Fruit fly (Drosophila melanogaster) whole organism, embryonic: ENCODE measurements around the gene CG42263.

ENCODE experiments used
- BtbVII ChIP-seq: fragments of 200-800 bp; sonication (Bioruptor generic); optimal IDR thresholded peaks from 3 replicates; lab custom pipeline; 2017; ENCODE audit warnings: missing biosample characterization, mild to moderate bottlenecking, missing genetic modification characterization
- CG10209 ChIP-seq: fragments of 200-800 bp; sonication (Bioruptor generic); optimal IDR thresholded peaks from 3 replicates; lab custom pipeline; 2017; ENCODE audit warnings: missing biosample characterization, mild to moderate bottlenecking, missing genetic modification characterization, missing genetic modification reagents
- CG11504 ChIP-seq: fragments of 200-800 bp; sonication (Bioruptor generic); optimal IDR thresholded peaks from 3 replicates; lab custom pipeline; 2019; ENCODE audit warnings: missing biosample characterization, mild to moderate bottlenecking, missing genetic modification characterization, moderate library complexity
- CG11695 ChIP-seq: fragments of 200-800 bp; sonication (Bioruptor generic); IDR thresholded peaks from 3 replicates; pipeline ENCODE4 v1.3.6; 2022; ENCODE audit warnings: missing biosample characterization, missing genetic modification characterization
- CG12391 ChIP-seq: fragments of 200-800 bp; sonication (Bioruptor generic); optimal IDR thresholded peaks from 3 replicates; lab custom pipeline; 2018; ENCODE audit warnings: missing biosample characterization, mild to moderate bottlenecking, missing genetic modification characterization, moderate library complexity
- CG12769 ChIP-seq: fragments of 200-800 bp; sonication (Bioruptor generic); optimal IDR thresholded peaks from 2 replicates; lab custom pipeline; 2019; ENCODE audit warnings: missing biosample characterization, mild to moderate bottlenecking, missing genetic modification characterization, moderate library complexity
- CG13287 ChIP-seq: fragments of 200-800 bp; sonication (Bioruptor generic); IDR thresholded peaks from 2 replicates; pipeline ENCODE4 v1.3.6; 2022; ENCODE audit warnings: missing biosample characterization, missing genetic modification characterization; ENCODE audit not compliant: partially characterized antibody
- CG13894 ChIP-seq: fragments of 200-800 bp; sonication (Bioruptor generic); optimal IDR thresholded peaks from 3 replicates; lab custom pipeline; 2018; ENCODE audit warnings: missing biosample characterization, mild to moderate bottlenecking, missing genetic modification characterization, moderate library complexity
- CG16779 ChIP-seq: fragments of 200-800 bp; sonication (Bioruptor generic); IDR thresholded peaks from 2 replicates; pipeline ENCODE4 v1.3.6; 2022; ENCODE audit warnings: missing biosample characterization, missing genetic modification characterization
- CG30431 ChIP-seq: fragments of 200-800 bp; sonication (Bioruptor generic); optimal IDR thresholded peaks from 2 replicates; lab custom pipeline; 2017; ENCODE audit warnings: missing biosample characterization, missing genetic modification characterization
- CG32767 ChIP-seq: fragments of 200-800 bp; sonication (Bioruptor generic); IDR thresholded peaks from 2 replicates; pipeline ENCODE4 v1.3.6; 2022; ENCODE audit warnings: missing biosample characterization, missing genetic modification characterization
- CG3847 ChIP-seq: fragments of 200-800 bp; sonication (Bioruptor generic); IDR thresholded peaks from 2 replicates; pipeline ENCODE4 v1.3.6; 2022; ENCODE audit warnings: missing biosample characterization, missing genetic modification characterization
- CG6175 ChIP-seq: fragments of 200-800 bp; sonication (Bioruptor generic); IDR thresholded peaks from 3 replicates; pipeline ENCODE4 v1.3.6; 2022; ENCODE audit warnings: missing biosample characterization, missing genetic modification characterization
- CG6683 ChIP-seq: fragments of 200-800 bp; sonication (Bioruptor generic); optimal IDR thresholded peaks from 2 replicates; lab custom pipeline; 2017; ENCODE audit warnings: missing biosample characterization, mild to moderate bottlenecking, missing genetic modification characterization, missing genetic modification reagents
- CG6813 ChIP-seq: fragments of 200-800 bp; sonication (Bioruptor generic); optimal IDR thresholded peaks from 2 replicates; lab custom pipeline; 2017; ENCODE audit warnings: missing biosample characterization, missing genetic modification characterization, mild to moderate bottlenecking, moderate library complexity, missing genetic modification reagents
- CG8290 ChIP-seq, 3 experiments: fragments of 200-800 bp; sonication (Bioruptor generic); optimal IDR thresholded peaks; 2 replicates each; lab custom pipeline; 2016 to 2019; ENCODE audit warnings: missing biosample characterization in 3 of 3, missing genetic modification characterization in 3 of 3, mild to moderate bottlenecking in 2 of 3, moderate library complexity in 1 of 3
- CG9817 ChIP-seq: fragments of 200-800 bp; sonication (Bioruptor generic); optimal IDR thresholded peaks from 2 replicates; lab custom pipeline; 2018; ENCODE audit warnings: missing biosample characterization, mild to moderate bottlenecking, missing genetic modification characterization, moderate library complexity
- CG9932 ChIP-seq: fragments of 200-800 bp; sonication (Bioruptor generic); IDR thresholded peaks from 2 replicates; pipeline ENCODE4 v1.3.6; 2022; ENCODE audit warnings: missing biosample characterization, missing genetic modification characterization
- Doc2 ChIP-seq: fragments of 200-800 bp; sonication (Bioruptor generic); IDR thresholded peaks from 2 replicates; pipeline ENCODE4 v1.3.6; 2022; ENCODE audit warnings: missing biosample characterization, missing genetic modification characterization
- Fer1 ChIP-seq: fragments of 200-800 bp; sonication (Bioruptor generic); optimal IDR thresholded peaks from 2 replicates; lab custom pipeline; 2017; ENCODE audit warnings: missing biosample characterization, mild to moderate bottlenecking, missing genetic modification characterization
- HLH3B ChIP-seq: fragments of 200-800 bp; sonication (Bioruptor generic); IDR thresholded peaks from 2 replicates; pipeline ENCODE4 v1.3.6; 2022; ENCODE audit warnings: missing biosample characterization, missing genetic modification characterization
- Kr ChIP-seq: fragments of 200-800 bp; sonication (Bioruptor generic); optimal IDR thresholded peaks from 2 replicates; lab custom pipeline; 2017; ENCODE audit warnings: missing biosample characterization, mild to moderate bottlenecking, missing genetic modification characterization
- Mad ChIP-seq: fragments of 200-800 bp; sonication (Bioruptor generic); optimal IDR thresholded peaks from 2 replicates; lab custom pipeline; 2016; ENCODE audit warnings: missing biosample characterization, missing genetic modification characterization
- Med ChIP-seq: fragments of 200-800 bp; sonication (Bioruptor generic); peaks from one replicate; lab custom pipeline; 2016; ENCODE audit warnings: missing biosample characterization, missing genetic modification characterization, mild to moderate bottlenecking, inconsistent platforms, moderate library complexity
- Meics ChIP-seq: fragments of 200-800 bp; sonication (Bioruptor generic); optimal IDR thresholded peaks from 2 replicates; lab custom pipeline; 2017; ENCODE audit warnings: missing biosample characterization, mild to moderate bottlenecking, missing genetic modification characterization
- Mrtf ChIP-seq: fragments of 200-800 bp; sonication (Bioruptor generic); IDR thresholded peaks from 3 replicates; pipeline ENCODE4 v1.3.6; 2022; ENCODE audit warnings: missing biosample characterization, missing genetic modification characterization
- NK7.1 ChIP-seq: fragments of 200-800 bp; sonication (Bioruptor generic); optimal IDR thresholded peaks from 3 replicates; lab custom pipeline; 2016; ENCODE audit warnings: missing biosample characterization, missing genetic modification characterization
- Nf-YC ChIP-seq: fragments of 200-800 bp; optimal IDR thresholded peaks from 3 replicates; lab custom pipeline; 2019; ENCODE audit warnings: missing biosample characterization, mild to moderate bottlenecking, missing genetic modification characterization, moderate library complexity
- Xbp1 ChIP-seq: fragments of 200-800 bp; sonication (Bioruptor generic); optimal IDR thresholded peaks from 3 replicates; lab custom pipeline; 2016; ENCODE audit warnings: missing biosample characterization, mild to moderate bottlenecking, missing genetic modification characterization
- abd-A ChIP-seq: fragments of 200-800 bp; sonication (Bioruptor generic); optimal IDR thresholded peaks from 3 replicates; lab custom pipeline; 2019; ENCODE audit warnings: missing biosample characterization, mild to moderate bottlenecking, missing genetic modification characterization, moderate library complexity
- crol ChIP-seq: fragments of 200-800 bp; sonication (Bioruptor generic); IDR thresholded peaks from 2 replicates; pipeline ENCODE4 v1.3.6; 2022; ENCODE audit warnings: missing biosample characterization, missing genetic modification characterization
- disco-r ChIP-seq: fragments of 200-800 bp; sonication (Bioruptor generic); optimal IDR thresholded peaks from 2 replicates; lab custom pipeline; 2016; ENCODE audit warnings: missing biosample characterization, missing genetic modification characterization
- dysf ChIP-seq: fragments of 200-800 bp; sonication (Bioruptor generic); IDR thresholded peaks from 3 replicates; pipeline ENCODE4 v1.3.6; 2022; ENCODE audit warnings: missing biosample characterization, missing genetic modification characterization
- eve ChIP-seq, 2 experiments: fragments of >200 bp; optimal IDR thresholded peaks; 2 replicates each; lab custom pipeline; 2017; ENCODE audit warnings: missing biosample characterization in 2 of 2, missing genetic modification characterization in 2 of 2
- ewg ChIP-seq: fragments of 200-800 bp; sonication (Bioruptor generic); optimal IDR thresholded peaks from 3 replicates; lab custom pipeline; 2017; ENCODE audit warnings: mild to moderate bottlenecking, missing biosample characterization, missing genetic modification reagents, missing genetic modification characterization
- grau ChIP-seq: fragments of 200-800 bp; optimal IDR thresholded peaks from 3 replicates; lab custom pipeline; 2019; ENCODE audit warnings: missing biosample characterization, mild to moderate bottlenecking, missing genetic modification characterization, moderate library complexity
- ham ChIP-seq: fragments of 200-800 bp; sonication (Bioruptor generic); IDR thresholded peaks from 2 replicates; pipeline ENCODE4 v1.3.6; 2022; ENCODE audit warnings: missing biosample characterization, missing genetic modification characterization
- jumu ChIP-seq: fragments of 200-800 bp; sonication (Bioruptor generic); optimal IDR thresholded peaks from 3 replicates; lab custom pipeline; 2016; ENCODE audit warnings: missing biosample characterization, missing genetic modification characterization
- lbe ChIP-seq: fragments of 200-800 bp; sonication (Bioruptor generic); optimal IDR thresholded peaks from 2 replicates; lab custom pipeline; 2016; ENCODE audit warnings: missing biosample characterization, mild to moderate bottlenecking, missing genetic modification characterization
- onecut ChIP-seq: fragments of 200-800 bp; sonication (Bioruptor generic); IDR thresholded peaks from 2 replicates; pipeline ENCODE4 v1.3.6; 2022; ENCODE audit warnings: missing biosample characterization, missing genetic modification characterization
- rib ChIP-seq: fragments of 200-800 bp; sonication (Bioruptor generic); IDR thresholded peaks from 2 replicates; pipeline ENCODE4 v1.3.6; 2022; ENCODE audit warnings: missing biosample characterization, missing genetic modification characterization
- run ChIP-seq: fragments of 200-800 bp; sonication (Bioruptor generic); optimal IDR thresholded peaks from 3 replicates; lab custom pipeline; 2018; ENCODE audit warnings: missing biosample characterization, mild to moderate bottlenecking, missing genetic modification characterization
- sens ChIP-seq: fragments of 200-800 bp; sonication (Bioruptor generic); peaks from one replicate; lab custom pipeline; 2016; ENCODE audit warnings: missing biosample characterization, missing genetic modification characterization
- stwl ChIP-seq: fragments of 200-800 bp; sonication (Bioruptor generic); optimal IDR thresholded peaks from 3 replicates; lab custom pipeline; 2018; ENCODE audit warnings: missing biosample characterization, mild to moderate bottlenecking, missing genetic modification characterization, moderate library complexity
- tll ChIP-seq, 2 experiments: fragments of 200-800 bp in 1 of 2; fragments of >200 bp in 1 of 2; sonication (Bioruptor generic) in 1 of 2; optimal IDR thresholded peaks; 2 replicates each; lab custom pipeline; 2017 to 2019; ENCODE audit warnings: missing biosample characterization in 2 of 2, missing genetic modification characterization in 2 of 2, mild to moderate bottlenecking in 1 of 2, moderate library complexity in 1 of 2
- trem ChIP-seq: fragments of 200-800 bp; optimal IDR thresholded peaks from 3 replicates; lab custom pipeline; 2019; ENCODE audit warnings: missing biosample characterization, mild to moderate bottlenecking, missing genetic modification characterization, moderate library complexity
- ttk ChIP-seq: fragments of 200-800 bp; sonication (Bioruptor generic); IDR thresholded peaks from 2 replicates; pipeline ENCODE4 v2.1.2; 2022; ENCODE audit warnings: missing biosample characterization, missing genetic modification characterization
- usp ChIP-seq: fragments of >200 bp; optimal IDR thresholded peaks from 2 replicates; lab custom pipeline; 2017; ENCODE audit warnings: missing biosample characterization, missing genetic modification characterization
- yki ChIP-seq: fragments of >200 bp; optimal IDR thresholded peaks from 3 replicates; lab custom pipeline; 2018
- zen ChIP-seq: fragments of 200-800 bp; sonication (Bioruptor generic); optimal IDR thresholded peaks from 3 replicates; lab custom pipeline; 2018; ENCODE audit warnings: missing biosample characterization, mild to moderate bottlenecking, missing genetic modification characterization, moderate library complexity

The CG42263 gene

dm6 chr3L:19994015-19994414, 38.4 kb upstream of the CG42263 start:
- TF ChIP-seq ewg (GFP tag; lab: Kevin White, UChicago) (peak; percentile 90), onecut (GFP tag; lab: Robert Waterston, UW) (peak; percentile 85), CG8290 (GFP tag; optimal IDR thresholded peaks at IDR 0.05; lab: Kevin White, UChicago) (no peak), CG8290 (tag; optimal IDR thresholded peaks at IDR 0.05; lab: Kevin White, UChicago) (peak in 1 of 2 experiments; percentile 27), sens (GFP tag; lab: Kevin White, UChicago) (no peak), NK7.1 (GFP tag; lab: Kevin White, UChicago) (no peak), tll (GFP tag; optimal IDR thresholded peaks at IDR 0.05; lab: Kevin White, UChicago) (no peak), CG11695 (GFP tag; lab: Robert Waterston, UW) (no peak), BtbVII (GFP tag; lab: Kevin White, UChicago) (no peak), Med (GFP tag; lab: Kevin White, UChicago) (peak; percentile 50), CG13894 (tag; lab: Kevin White, UChicago) (peak; percentile 42), trem (tag; lab: Kevin White, UChicago) (no peak), CG6175 (no peak), Nf-YC (tag; lab: Kevin White, UChicago) (peak; percentile 61), stwl (tag; lab: Kevin White, UChicago) (peak; percentile 35), grau (tag; lab: Kevin White, UChicago) (no peak), zen (tag; lab: Kevin White, UChicago) (no peak), CG32767 (GFP tag; lab: Robert Waterston, UW) (peak; percentile 77), CG13287 (GFP tag; lab: Robert Waterston, UW) (0 out of 2 replicates have a peak, but pooled peaks have one; percentile 16), abd-A (tag; lab: Kevin White, UChicago) (peak; percentile 7), dysf (GFP tag; lab: Robert Waterston, UW) (no peak)

dm6 chr3L:19991714-19992231, 36.2 kb upstream of the CG42263 start, which contains the start of the genes CG7646 and Nca:
Gene CG7646, plus strand, starts transcription at chr3L:19991887.
Gene Nca, plus strand, starts transcription at chr3L:19991887.
- TF ChIP-seq ttk (GFP tag; lab: Robert Waterston, UW) (no peak), disco-r (GFP tag; lab: Kevin White, UChicago) (no peak), Med (GFP tag; lab: Kevin White, UChicago) (peak; percentile 59), ham (GFP tag; lab: Robert Waterston, UW) (no peak), eve (GFP tag; optimal IDR thresholded peaks at IDR 0.05; lab: Kevin White, UChicago) (peak in 1 of 2 experiments; percentile 17), CG6813 (no peak), crol (GFP tag; lab: Robert Waterston, UW) (no peak), CG12769 (no peak), yki (lab: Kevin White, UChicago) (no peak), CG3847 (GFP tag; lab: Robert Waterston, UW) (no peak), HLH3B (GFP tag; lab: Robert Waterston, UW) (no peak), run (tag; lab: Kevin White, UChicago) (no peak), CG16779 (GFP tag; lab: Robert Waterston, UW) (no peak), Kr (GFP tag; lab: Kevin White, UChicago) (no peak), CG9817 (tag; lab: Kevin White, UChicago) (no peak), lbe (GFP tag; lab: Kevin White, UChicago) (no peak), CG10209 (GFP tag; lab: Kevin White, UChicago) (no peak), usp (GFP tag; lab: Kevin White, UChicago) (no peak), CG6683 (GFP tag; lab: Kevin White, UChicago) (no peak), rib (GFP tag; lab: Robert Waterston, UW) (no peak), Xbp1 (GFP tag; lab: Kevin White, UChicago) (no peak), jumu (GFP tag; lab: Kevin White, UChicago) (no peak), CG9932 (GFP tag; lab: Robert Waterston, UW) (no peak), CG30431 (GFP tag; lab: Kevin White, UChicago) (no peak), CG11504 (tag; lab: Kevin White, UChicago) (no peak), Meics (GFP tag; lab: Kevin White, UChicago) (no peak), Fer1 (GFP tag; lab: Kevin White, UChicago) (no peak), Doc2 (no peak), CG12391 (tag; lab: Kevin White, UChicago) (peak; percentile 49), Mrtf (GFP tag; lab: Robert Waterston, UW) (no peak), Mad (GFP tag; lab: Kevin White, UChicago) (no peak)
